Worm (Caenorhabditis elegans) whole organism, L4 larva: ENCODE measurements around the gene F56C3.1.
A peak's percentile ranks its signal among the peaks of the same experiment; 100 is the strongest.
"Not testable (repeated sequence)": the region's sequence is repeated elsewhere in the genome, so short reads cannot be mapped to it uniquely, and the experiment has no call there.

ENCODE experiments used
- F26F4.8 ChIP-seq: fragments of 200-800 bp; sonication (Bioruptor generic); conservative IDR thresholded peaks from 2 replicates; pipeline ENCODE4 v1.3.6; 2022; ENCODE audit warnings: missing genetic modification characterization, missing compliant biosample characterization
- F44E2.7 ChIP-seq: fragments of 200-800 bp; sonication (Bioruptor generic); IDR thresholded peaks from 2 replicates; pipeline ENCODE4 v2.1.2; 2022; ENCODE audit warnings: missing genetic modification characterization, missing compliant biosample characterization
- T26A8.4 ChIP-seq: fragments of 200-800 bp; sonication (Bioruptor generic); IDR thresholded peaks from 2 replicates; pipeline ENCODE4 v1.3.6; 2022; ENCODE audit warnings: missing genetic modification characterization, missing compliant biosample characterization
- Y105C5A.15 ChIP-seq: fragments of 200-800 bp; sonication (Bioruptor generic); IDR thresholded peaks from 2 replicates; pipeline ENCODE4 v1.3.6; 2022; ENCODE audit warnings: missing genetic modification characterization, missing compliant biosample characterization
- Y48G9A.11 ChIP-seq: fragments of 200-800 bp; sonication (Bioruptor generic); IDR thresholded peaks from 2 replicates; pipeline ENCODE4 v1.3.6; 2022; ENCODE audit warnings: missing genetic modification reagents, missing genetic modification characterization, missing compliant biosample characterization
- Y75B8A.6 ChIP-seq: fragments of 200-800 bp; sonication (Bioruptor generic); IDR thresholded peaks from 2 replicates; pipeline ENCODE4 v1.3.6; 2022; ENCODE audit warnings: missing genetic modification reagents, missing genetic modification characterization, missing compliant biosample characterization
- ZK337.2 ChIP-seq: fragments of 200-800 bp; sonication (Bioruptor generic); IDR thresholded peaks from 2 replicates; pipeline ENCODE4 v1.3.6; 2022; ENCODE audit warnings: missing genetic modification reagents, missing genetic modification characterization, missing compliant biosample characterization
- arid-1 ChIP-seq: fragments of 200-800 bp; sonication (Bioruptor generic); conservative IDR thresholded peaks from 2 replicates; pipeline ENCODE4 v1.3.6; 2022; ENCODE audit warnings: missing genetic modification reagents, missing genetic modification characterization, missing compliant biosample characterization
- ceh-20 ChIP-seq: fragments of 200-800 bp; sonication (Bioruptor generic); IDR thresholded peaks from 2 replicates; pipeline ENCODE4 v1.3.6; 2022; ENCODE audit warnings: missing genetic modification reagents, missing genetic modification characterization, missing compliant biosample characterization
- ceh-44 ChIP-seq: fragments of 200-800 bp; sonication (Bioruptor generic); IDR thresholded peaks from 2 replicates; pipeline ENCODE4 v1.3.6; 2022; ENCODE audit warnings: missing genetic modification reagents, missing genetic modification characterization, missing compliant biosample characterization
- ctbp-1 ChIP-seq: fragments of 200-800 bp; sonication (Bioruptor generic); IDR thresholded peaks from 2 replicates; pipeline ENCODE4 v1.3.6; 2022; ENCODE audit warnings: missing genetic modification reagents, missing genetic modification characterization, missing compliant biosample characterization
- daf-8 ChIP-seq: fragments of 200-800 bp; sonication (Bioruptor generic); IDR thresholded peaks from 2 replicates; pipeline ENCODE4 v1.3.6; 2022; ENCODE audit warnings: missing genetic modification characterization, missing compliant biosample characterization
- dmd-6 ChIP-seq: fragments of 200-800 bp; sonication (Bioruptor generic); IDR thresholded peaks from 2 replicates; pipeline ENCODE4 v1.3.6; 2022; ENCODE audit warnings: missing genetic modification reagents, missing genetic modification characterization, missing compliant biosample characterization
- dmd-8 ChIP-seq: fragments of 200-800 bp; sonication (Bioruptor generic); IDR thresholded peaks from 2 replicates; pipeline ENCODE4 v1.3.6; 2022; ENCODE audit warnings: missing genetic modification characterization, missing compliant biosample characterization
- dmd-9 ChIP-seq: fragments of 200-800 bp; sonication (Bioruptor generic); IDR thresholded peaks from 2 replicates; pipeline ENCODE4 v1.3.6; 2022; ENCODE audit warnings: missing genetic modification reagents, missing genetic modification characterization, missing compliant biosample characterization
- egl-43 ChIP-seq: fragments of 200-800 bp; sonication (Bioruptor generic); IDR thresholded peaks from 2 replicates; pipeline ENCODE4 v1.3.6; 2022; ENCODE audit warnings: missing genetic modification reagents, missing genetic modification characterization, missing compliant biosample characterization
- hlh-30 ChIP-seq: sonication (generic microtip); optimal IDR thresholded peaks from 2 replicates; lab custom pipeline; 2017; ENCODE audit warnings: antibody characterized with exemption, mild to moderate bottlenecking, missing genetic modification characterization, missing compliant biosample characterization; ENCODE audit not compliant: insufficient read depth
- lim-7 ChIP-seq: fragments of 200-800 bp; sonication (Bioruptor generic); IDR thresholded peaks from 2 replicates; pipeline ENCODE4 v1.3.6; 2022; ENCODE audit warnings: missing genetic modification characterization, missing compliant biosample characterization
- lin-1 ChIP-seq: fragments of 200-800 bp; sonication (Bioruptor generic); IDR thresholded peaks from 2 replicates; pipeline ENCODE4 v1.3.6; 2022; ENCODE audit warnings: missing genetic modification reagents, missing genetic modification characterization, missing compliant biosample characterization
- lin-38 ChIP-seq: fragments of 200-800 bp; sonication (Bioruptor generic); IDR thresholded peaks from 2 replicates; pipeline ENCODE4 v1.3.6; 2022; ENCODE audit warnings: missing genetic modification reagents, missing genetic modification characterization, missing compliant biosample characterization
- madf-5 ChIP-seq, 2 experiments: fragments of 200-800 bp; sonication (Bioruptor generic); IDR thresholded peaks; 2 replicates each; pipeline ENCODE4 v1.3.6; 2022; ENCODE audit warnings: missing compliant biosample characterization in 2 of 2, missing genetic modification characterization in 2 of 2
- madf-9 ChIP-seq: fragments of 200-800 bp; sonication (Bioruptor generic); conservative IDR thresholded peaks from 2 replicates; pipeline ENCODE4 v1.3.6; 2022; ENCODE audit warnings: missing genetic modification reagents, missing genetic modification characterization, missing compliant biosample characterization
- mdt-29 ChIP-seq: fragments of 200-800 bp; sonication (Bioruptor generic); IDR thresholded peaks from 2 replicates; pipeline ENCODE4 v1.3.6; 2022; ENCODE audit warnings: missing genetic modification reagents, missing genetic modification characterization, missing compliant biosample characterization
- nhr-41 ChIP-seq: fragments of 200-800 bp; sonication (Bioruptor generic); IDR thresholded peaks from 2 replicates; pipeline ENCODE4 v1.3.6; 2022; ENCODE audit warnings: missing genetic modification reagents, missing genetic modification characterization, missing compliant biosample characterization
- pha-4 ChIP-seq, 2 experiments: fragments of 150-350 bp in 1 of 2; fragments of 200-800 bp in 1 of 2; sonication (Bioruptor generic) in 1 of 2; IDR thresholded peaks in 1 of 2; optimal IDR thresholded peaks in 1 of 2; 2 replicates each; pipeline versions ENCODE4 v1.3.6 to Lab custom; 2014 to 2022; ENCODE audit warnings: missing genetic modification characterization in 2 of 2, missing genetic modification reagents in 2 of 2, missing biosample characterization in 1 of 2, missing compliant biosample characterization in 1 of 2
- php-3 ChIP-seq: fragments of 200-800 bp; sonication (Bioruptor generic); IDR thresholded peaks from 2 replicates; pipeline ENCODE4 v1.3.6; 2022; ENCODE audit warnings: missing genetic modification reagents, missing genetic modification characterization, missing compliant biosample characterization
- saeg-2 ChIP-seq: fragments of 200-800 bp; sonication (Bioruptor generic); IDR thresholded peaks from 2 replicates; pipeline ENCODE4 v1.3.6; 2022; ENCODE audit warnings: missing genetic modification reagents, missing genetic modification characterization, missing compliant biosample characterization
- snpc-1.2 ChIP-seq: fragments of 200-800 bp; sonication (Bioruptor generic); IDR thresholded peaks from 2 replicates; pipeline ENCODE4 v1.3.6; 2022; ENCODE audit warnings: missing genetic modification reagents, missing genetic modification characterization, missing compliant biosample characterization
- snpc-4 ChIP-seq: fragments of 150-350 bp; optimal IDR thresholded peaks from 2 replicates; lab custom pipeline; 2014; ENCODE audit warnings: missing biosample characterization, missing genetic modification characterization
- tag-97 ChIP-seq: fragments of 200-800 bp; sonication (Bioruptor generic); IDR thresholded peaks from 2 replicates; pipeline ENCODE4 v1.3.6; 2022; ENCODE audit warnings: missing genetic modification characterization, missing compliant biosample characterization
- tra-1 ChIP-seq: fragments of 200-800 bp; sonication (Bioruptor generic); IDR thresholded peaks from 2 replicates; pipeline ENCODE4 v1.3.6; 2022; ENCODE audit warnings: missing genetic modification reagents, missing genetic modification characterization, missing compliant biosample characterization
- vab-7 ChIP-seq: fragments of 200-800 bp; sonication (Bioruptor generic); IDR thresholded peaks from 2 replicates; pipeline ENCODE4 v1.3.6; 2022; ENCODE audit warnings: missing genetic modification reagents, missing genetic modification characterization, missing compliant biosample characterization
- zfp-3 ChIP-seq: fragments of 200-800 bp; sonication (Bioruptor generic); conservative IDR thresholded peaks from 2 replicates; pipeline ENCODE4 v1.3.6; 2022; ENCODE audit warnings: missing genetic modification reagents, missing genetic modification characterization, missing compliant biosample characterization

Gene F56C3.1

ce11 chrX:1371688-1372087, 15.4 kb upstream of the F56C3.1 start, which contains the start of gene fbxa-190 (continued):
- TF ChIP-seq hlh-30 (tag; lab: Kevin White, UChicago) = no peak
- TF ChIP-seq, all 104 proteins: peak for 5

- TF ChIP-seq T26A8.4 (GFP tag; lab: Robert Waterston, UW) (no peak), snpc-4 (peak; percentile 3), snpc-1.2 (GFP tag; lab: Robert Waterston, UW) (peak; percentile 39; the same call in 1 of the 2 replicates), F26F4.8 (GFP tag; lab: Robert Waterston, UW) (0 out of 2 replicates have a peak, but pooled peaks have one; percentile 20), madf-5 (GFP tag; IDR thresholded peaks at IDR 0.05; lab: Robert Waterston, UW) (no peak)
- TF ChIP-seq, all 104 proteins: peak for 3
Measured at ce11 chrX:1372464-1372863, 14.7 kb upstream of the F56C3.1 start.

ce11 chrX:1375071-1375470, 12.0 kb upstream of the F56C3.1 start:
- TF ChIP-seq egl-43 (GFP tag; lab: Robert Waterston, UW) (peak; percentile 88), lin-38 (peak; percentile 72), dmd-9 (GFP tag; lab: Robert Waterston, UW) (peak; percentile 76; the same call in 1 of the 2 replicates), ctbp-1 (GFP tag; lab: Robert Waterston, UW) (peak; percentile 92), madf-5 (GFP tag; IDR thresholded peaks at IDR 0.05; lab: Robert Waterston, UW) (peak; percentile 96 to 97), lim-7 (GFP tag; lab: Robert Waterston, UW) (peak; percentile 79), ceh-20 (GFP tag; lab: Robert Waterston, UW) (0 out of 2 replicates have a peak, but pooled peaks have one; percentile 39), dmd-6 (GFP tag; lab: Robert Waterston, UW) (peak; percentile 62), ZK337.2 (GFP tag; lab: Robert Waterston, UW) (0 out of 2 replicates have a peak, but pooled peaks have one; percentile 52), Y105C5A.15 (peak; percentile 99), daf-8 (GFP tag; lab: Robert Waterston, UW) (peak; percentile 87; the same call in 1 of the 2 replicates), F26F4.8 (GFP tag; lab: Robert Waterston, UW) (peak; percentile 82), saeg-2 (GFP tag; lab: Robert Waterston, UW) (peak; percentile 51; the same call in 1 of the 2 replicates), snpc-1.2 (GFP tag; lab: Robert Waterston, UW) (peak; percentile 97), tag-97 (peak; percentile 92; the same call in 1 of the 2 replicates), F44E2.7 (GFP tag; lab: Robert Waterston, UW) (peak; percentile 82; the same call in 1 of the 2 replicates), T26A8.4 (GFP tag; lab: Robert Waterston, UW) (peak; percentile 36; the same call in 1 of the 2 replicates), zfp-3 (GFP tag; lab: Robert Waterston, UW) (peak; percentile 69), Y48G9A.11 (GFP tag; lab: Robert Waterston, UW) (peak; percentile 93), lin-1 (GFP tag; lab: Robert Waterston, UW) (peak; percentile 97), dmd-8 (GFP tag; lab: Robert Waterston, UW) (peak; percentile 66), Y75B8A.6 (GFP tag; lab: Robert Waterston, UW) (peak; percentile 89; the same call in 1 of the 2 replicates), nhr-41 (GFP tag; lab: Robert Waterston, UW) (peak; percentile 92), tra-1 (peak; percentile 92), ceh-44 (GFP tag; lab: Robert Waterston, UW) (peak; percentile 97), php-3 (peak; percentile 47; the same call in 1 of the 2 replicates), mdt-29 (GFP tag; lab: Robert Waterston, UW) (peak; percentile 99), vab-7 (GFP tag; lab: Robert Waterston, UW) (peak; percentile 91), pha-4 (GFP tag; IDR thresholded peaks at IDR 0.05; lab: Robert Waterston, UW) (peak; percentile 94), arid-1 (GFP tag; lab: Robert Waterston, UW) (peak; percentile 96), madf-9 (GFP tag; lab: Robert Waterston, UW) (peak; percentile 87)
- TF ChIP-seq pha-4 (tag; optimal IDR thresholded peaks at IDR 0.05; lab: Kevin White, UChicago) = not testable (repeated sequence)
- TF ChIP-seq, all 104 proteins: peak for 31; not testable (repeated sequence) for 73
